Worm (Caenorhabditis elegans) whole organism, early embryonic: ENCODE data around the gene cdf-1.

ENCODE experiments used
- F13C5.2 ChIP-seq: sonication (generic microtip); optimal IDR thresholded peaks from 2 replicates; lab custom pipeline; 2017; ENCODE audit warnings: mild to moderate bottlenecking, missing genetic modification characterization, inconsistent platforms, missing compliant biosample characterization
- aly-1 ChIP-seq: sonication (generic microtip); optimal IDR thresholded peaks from 2 replicates; lab custom pipeline; 2016; ENCODE audit warnings: missing genetic modification characterization, missing compliant biosample characterization
- ama-1 ChIP-seq: fragments of 150-350 bp; optimal IDR thresholded peaks from 2 replicates; lab custom pipeline; 2014
- pes-1 ChIP-seq: fragments of 200-800 bp; sonication (Bioruptor generic); IDR thresholded peaks from 2 replicates; pipeline ENCODE4 v1.3.6; 2022; ENCODE audit warnings: missing genetic modification reagents, missing genetic modification characterization, missing compliant biosample characterization
- tbx-11 ChIP-seq: fragments of 200-800 bp; sonication (Bioruptor generic); IDR thresholded peaks from 2 replicates; pipeline ENCODE4 v1.3.6; 2022; ENCODE audit warnings: missing genetic modification characterization, missing compliant biosample characterization

DNA sequence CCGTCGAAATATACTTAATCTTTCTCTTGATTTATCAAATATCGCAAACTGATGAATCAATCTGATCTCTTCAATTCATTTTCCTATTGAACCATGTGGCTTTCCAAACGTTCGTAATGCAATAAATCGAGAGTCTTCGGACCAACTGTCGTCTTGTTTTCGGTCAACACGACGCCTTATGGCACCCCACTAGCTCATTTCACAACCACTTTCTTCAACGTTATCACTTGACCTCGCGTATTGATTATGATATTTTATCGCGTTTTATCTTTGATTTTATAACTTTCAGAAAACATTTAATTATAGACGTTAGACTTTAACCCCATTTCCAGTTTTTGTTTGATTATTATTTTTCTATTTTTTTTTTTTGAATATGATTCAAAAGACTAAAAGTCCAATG lies 4.9 kb upstream of the cdf-1 start:
- no peak for TF ChIP-seq ama-1 (lab: Kevin White, UChicago)
- no peak for TF ChIP-seq tbx-11
- no peak for TF ChIP-seq pes-1
- no peak for TF ChIP-seq aly-1 (tag; lab: Kevin White, UChicago)
- no peak for TF ChIP-seq F13C5.2 (tag; lab: Kevin White, UChicago)
